Worm (Caenorhabditis elegans) whole organism, young adult: ENCODE data around the gene Y50D4C.5.

Experiments used
- B0019.2 ChIP-seq: fragments of 200-800 bp; sonication (Bioruptor generic); conservative IDR thresholded peaks from 2 replicates; pipeline ENCODE4 v1.3.6; 2022; ENCODE audit warnings: missing genetic modification reagents, missing genetic modification characterization, missing compliant biosample characterization
- B0261.1 ChIP-seq: sonication (generic microtip); optimal IDR thresholded peaks from 2 replicates; lab custom pipeline; 2016; ENCODE audit warnings: mild to moderate bottlenecking, missing genetic modification characterization, moderate library complexity, missing compliant biosample characterization
- F37B4.10 ChIP-seq: fragments of 200-800 bp; sonication (Bioruptor generic); IDR thresholded peaks from 2 replicates; pipeline ENCODE4 v1.3.6; 2022; ENCODE audit warnings: missing genetic modification characterization, missing compliant biosample characterization
- K11D2.4 ChIP-seq: fragments of 200-800 bp; sonication (Bioruptor generic); IDR thresholded peaks from 2 replicates; pipeline ENCODE4 v1.3.6; 2022; ENCODE audit warnings: missing genetic modification reagents, missing genetic modification characterization, missing compliant biosample characterization
- T07F8.4 ChIP-seq: sonication (generic microtip); optimal IDR thresholded peaks from 2 replicates; lab custom pipeline; 2016; ENCODE audit warnings: mild to moderate bottlenecking, missing genetic modification characterization, moderate library complexity, missing compliant biosample characterization
- ama-1 ChIP-seq, 3 experiments: fragments of 150-350 bp in 1 of 3; sonication (generic microtip) in 2 of 3; optimal IDR thresholded peaks; 2 replicates each; lab custom pipeline; 2014 to 2018; ENCODE audit warnings: missing biosample characterization in 2 of 3, missing genetic modification characterization in 2 of 3, missing genetic modification reagents in 2 of 3
- egrh-3 ChIP-seq: fragments of 200-800 bp; sonication (Bioruptor generic); IDR thresholded peaks from 2 replicates; pipeline ENCODE4 v1.3.6; 2022; ENCODE audit warnings: missing genetic modification reagents, missing genetic modification characterization, missing compliant biosample characterization
- gei-17 ChIP-seq: fragments of 200-800 bp; sonication (Bioruptor generic); optimal IDR thresholded peaks from 2 replicates; lab custom pipeline; 2018; ENCODE audit warnings: mild to moderate bottlenecking, missing genetic modification characterization, missing compliant biosample characterization
- madf-3 ChIP-seq: fragments of 200-800 bp; sonication (Bioruptor generic); IDR thresholded peaks from 2 replicates; pipeline ENCODE4 v1.3.6; 2022; ENCODE audit warnings: missing genetic modification reagents, missing genetic modification characterization, missing compliant biosample characterization
- madf-8 ChIP-seq: fragments of 200-800 bp; sonication (Bioruptor generic); conservative IDR thresholded peaks from 2 replicates; pipeline ENCODE4 v1.3.6; 2022; ENCODE audit warnings: missing genetic modification reagents, missing genetic modification characterization, missing compliant biosample characterization
- pha-4 ChIP-seq: fragments of 150-350 bp; sonication (generic microtip); optimal IDR thresholded peaks from 2 replicates; lab custom pipeline; 2014; ENCODE audit warnings: missing biosample characterization, missing genetic modification reagents, missing genetic modification characterization
- tlf-1 ChIP-seq: fragments of 200-800 bp; sonication (Bioruptor generic); optimal IDR thresholded peaks from 2 replicates; lab custom pipeline; 2018; ENCODE audit warnings: mild to moderate bottlenecking, missing genetic modification characterization, missing compliant biosample characterization
- unc-62 ChIP-seq: fragments of 150-350 bp; optimal IDR thresholded peaks from 2 replicates; lab custom pipeline; 2014; ENCODE audit warnings: missing biosample characterization, missing genetic modification reagents, missing genetic modification characterization
- ztf-18 ChIP-seq: sonication (generic microtip); optimal IDR thresholded peaks from 2 replicates; lab custom pipeline; 2016; ENCODE audit warnings: missing genotype, mild to moderate bottlenecking, missing genetic modification characterization, missing compliant biosample characterization

DNA sequence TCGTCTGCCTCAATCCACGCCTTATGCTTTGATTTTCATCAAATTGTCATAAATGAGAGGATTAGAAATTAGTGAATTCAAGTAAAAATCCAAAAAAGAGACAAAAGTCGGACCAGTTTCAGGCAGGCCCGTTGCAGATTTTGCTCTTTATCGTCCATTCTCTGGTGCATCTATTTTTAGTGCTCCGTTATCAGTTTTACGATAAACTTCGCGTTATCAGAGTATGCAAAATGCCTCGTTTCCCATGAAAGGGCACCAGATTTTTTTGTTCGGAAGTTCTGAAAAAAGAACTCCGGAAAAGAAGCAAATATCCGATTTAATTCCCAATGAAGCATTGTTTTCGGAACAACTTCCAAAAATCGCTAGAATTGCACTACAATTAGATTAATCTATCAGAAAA is 2.3 kb upstream of the Y50D4C.5 start:
- TF ChIP-seq gei-17 (GFP tag; lab: Kevin White, UChicago), result no peak
- TF ChIP-seq B0261.1 (tag; lab: Kevin White, UChicago), result no peak
- TF ChIP-seq T07F8.4 (tag; lab: Kevin White, UChicago), result no peak
- TF ChIP-seq madf-3 (GFP tag; lab: Robert Waterston, UW), result no peak
- no peak for TF ChIP-seq egrh-3 (GFP tag; lab: Robert Waterston, UW)
- no peak for TF ChIP-seq B0019.2 (GFP tag; lab: Robert Waterston, UW)
- no peak for TF ChIP-seq ama-1 (optimal IDR thresholded peaks at IDR 0.05; lab: Kevin White, UChicago)
- TF ChIP-seq ama-1 (GFP tag; optimal IDR thresholded peaks at IDR 0.05; lab: Kevin White, UChicago), result no peak
- TF ChIP-seq tlf-1, result no peak
- TF ChIP-seq K11D2.4 (GFP tag; lab: Robert Waterston, UW), result no peak
- TF ChIP-seq F37B4.10, result no peak
- no peak for TF ChIP-seq pha-4 (tag; lab: Kevin White, UChicago)
- no peak for TF ChIP-seq ztf-18 (tag; lab: Kevin White, UChicago)
- no peak for TF ChIP-seq madf-8
- no peak for TF ChIP-seq unc-62
